Worm (Caenorhabditis elegans) whole organism, early embryonic: ENCODE measurements around the gene T27E7.1.

Experiments used
- ama-1 ChIP-seq: fragments of 150-350 bp; optimal IDR thresholded peaks from 2 replicates; lab custom pipeline; 2014
- ceh-36 ChIP-seq: sonication (generic microtip); optimal IDR thresholded peaks from 2 replicates; lab custom pipeline; 2016; ENCODE audit warnings: missing genetic modification characterization, inconsistent platforms, missing compliant biosample characterization
- ets-7 ChIP-seq: sonication (generic microtip); optimal IDR thresholded peaks from 2 replicates; lab custom pipeline; 2016; ENCODE audit warnings: missing genotype, missing genetic modification characterization, missing compliant biosample characterization
- scrt-1 ChIP-seq: fragments of 200-800 bp; sonication (Bioruptor generic); IDR thresholded peaks from 2 replicates; pipeline ENCODE4 v1.3.6; 2022; ENCODE audit warnings: missing genetic modification characterization, missing compliant biosample characterization
- tbx-37 ChIP-seq: fragments of 200-800 bp; sonication (Bioruptor generic); conservative IDR thresholded peaks from 2 replicates; pipeline ENCODE4 v1.3.6; 2022; ENCODE audit warnings: missing genetic modification reagents, missing genetic modification characterization, missing compliant biosample characterization
- tra-4 ChIP-seq: sonication (generic microtip); optimal IDR thresholded peaks from 2 replicates; lab custom pipeline; 2017; ENCODE audit warnings: missing genetic modification characterization, missing compliant biosample characterization

ce11 chrIV:14557642-14558041 is 38.1 kb downstream of the T27E7.1 start:
- TF ChIP-seq ama-1 (lab: Kevin White, UChicago) (no peak), tra-4 (no peak), scrt-1 (GFP tag; lab: Robert Waterston, UW) (no peak), tbx-37 (no peak), ceh-36 (tag; lab: Kevin White, UChicago) (no peak), ets-7 (tag; lab: Kevin White, UChicago) (no peak)
